Worm (Caenorhabditis elegans): ENCODE results near the gene cone-1.

The cone-1 gene

DNA sequence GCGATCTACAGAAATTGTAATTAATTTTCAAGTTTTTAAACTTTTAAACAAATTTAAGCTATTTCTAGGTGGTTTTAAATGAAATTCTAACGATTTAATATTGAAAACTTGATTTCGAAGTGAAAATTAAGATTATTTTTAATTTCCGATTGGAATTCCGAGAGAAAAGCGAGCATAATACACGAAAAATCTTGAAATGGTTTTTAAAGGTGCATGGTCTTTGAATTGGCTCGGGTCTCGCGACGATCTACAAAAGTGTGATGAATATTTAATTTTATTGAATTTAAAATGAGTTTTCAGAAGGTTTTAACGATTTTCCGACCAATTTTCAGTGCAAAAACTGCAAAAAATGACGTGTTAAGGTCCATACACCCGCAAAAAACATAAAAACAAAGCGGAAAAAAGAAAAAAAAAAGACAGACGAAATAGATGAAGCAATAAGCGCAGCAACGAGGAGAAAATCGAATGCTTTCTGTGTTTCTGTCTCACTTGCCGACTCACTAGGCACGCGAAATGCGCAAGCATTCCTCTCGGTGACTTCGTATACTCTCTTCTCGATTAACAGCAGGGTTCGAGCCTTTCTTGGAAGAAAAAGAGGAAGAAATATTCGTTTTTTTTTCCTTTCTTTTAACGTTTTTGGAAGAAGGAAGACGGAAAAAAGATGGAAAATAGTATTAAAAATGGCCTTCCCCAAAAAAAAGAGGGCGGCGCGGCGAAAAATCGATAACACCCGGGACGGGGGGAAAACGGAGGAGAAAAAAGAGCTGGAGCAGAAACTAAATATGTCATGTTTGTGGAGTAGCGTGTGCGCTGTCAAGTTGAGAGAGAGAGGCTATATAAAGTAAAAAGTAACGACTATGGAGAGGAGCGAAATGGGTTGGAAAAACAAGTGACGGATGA is 46.2 kb downstream of the cone-1 start (continued):
- TF ChIP-seq unc-62 (GFP tag; optimal IDR thresholded peaks at IDR 0.05) (peak; percentile 27), zag-1 (tag; optimal IDR thresholded peaks at IDR 0.05) (no peak), ztf-11 (tag; optimal IDR thresholded peaks at IDR 0.05) (no peak), nhr-76 (tag; optimal IDR thresholded peaks at IDR 0.05) (no peak), lsy-12 (tag; optimal IDR thresholded peaks at IDR 0.05) (no peak), nhr-25 (tag; optimal IDR thresholded peaks at IDR 0.05) (no peak), nhr-11 (tag; optimal IDR thresholded peaks at IDR 0.05) (no peak), nfya-1 (tag; optimal IDR thresholded peaks at IDR 0.05; ENCODE audit: insufficient read depth) (peak; percentile 84)

- TF ChIP-seq jun-1 (tag; optimal IDR thresholded peaks at IDR 0.05): no peak
- TF ChIP-seq ceh-28 (tag; optimal IDR thresholded peaks at IDR 0.05): no peak
- TF ChIP-seq hmg-11 (tag; optimal IDR thresholded peaks at IDR 0.05): no peak
- no peak for TF ChIP-seq snpc-4 (tag; optimal IDR thresholded peaks at IDR 0.05)
- no peak for TF ChIP-seq fkh-10 (GFP tag; optimal IDR thresholded peaks at IDR 0.05)
- no peak for TF ChIP-seq unc-62 (GFP tag; optimal IDR thresholded peaks at IDR 0.05)
- TF ChIP-seq nhr-67 (tag; optimal IDR thresholded peaks at IDR 0.05): no peak
- TF ChIP-seq nhr-77 (tag; optimal IDR thresholded peaks at IDR 0.05): no peak
- no peak for TF ChIP-seq nhr-23 (tag; optimal IDR thresholded peaks at IDR 0.05)
- no peak for TF ChIP-seq elt-1 (tag; optimal IDR thresholded peaks at IDR 0.05)
- no peak for TF ChIP-seq ceh-9 (tag; optimal IDR thresholded peaks at IDR 0.05)
These were observed 47.6 kb downstream of the cone-1 start for ce11 chrIII:2577982-2578381.

- no peak for TF ChIP-seq nhr-77 (tag; optimal IDR thresholded peaks at IDR 0.05)
- peak; percentile 21 for TF ChIP-seq R02D3.7 (tag; optimal IDR thresholded peaks at IDR 0.05)
- no peak for TF ChIP-seq zag-1 (tag; optimal IDR thresholded peaks at IDR 0.05)
- TF ChIP-seq lsy-12 (tag; optimal IDR thresholded peaks at IDR 0.05): no peak
- peak; percentile 8 for TF ChIP-seq ceh-28 (tag; optimal IDR thresholded peaks at IDR 0.05)
- no peak for TF ChIP-seq jun-1 (tag; optimal IDR thresholded peaks at IDR 0.05)
- no peak for TF ChIP-seq nhr-12 (tag; optimal IDR thresholded peaks at IDR 0.05)
- no peak for TF ChIP-seq skn-1 (tag; optimal IDR thresholded peaks at IDR 0.05)
- peak; percentile 27 for TF ChIP-seq pqm-1 (tag; optimal IDR thresholded peaks at IDR 0.05)
- no peak for TF ChIP-seq fkh-2 (tag; optimal IDR thresholded peaks at IDR 0.05)
- no peak for TF ChIP-seq fkh-10 (GFP tag; optimal IDR thresholded peaks at IDR 0.05)
- no peak for TF ChIP-seq eor-1 (tag; optimal IDR thresholded peaks at IDR 0.05)
- no peak for TF ChIP-seq ama-1 (optimal IDR thresholded peaks at IDR 0.05)
- TF ChIP-seq fos-1 (tag; optimal IDR thresholded peaks at IDR 0.05): no peak
- TF ChIP-seq egl-5 (tag; optimal IDR thresholded peaks at IDR 0.05): peak; percentile 51
- TF ChIP-seq nhr-76 (tag; optimal IDR thresholded peaks at IDR 0.05): no peak
- peak; percentile 53 for TF ChIP-seq elt-2 (tag; optimal IDR thresholded peaks at IDR 0.05)
- TF ChIP-seq egl-27 (tag; optimal IDR thresholded peaks at IDR 0.05): no peak
- no peak for TF ChIP-seq lin-39 (tag; optimal IDR thresholded peaks at IDR 0.05)
- TF ChIP-seq nfya-1 (tag; optimal IDR thresholded peaks at IDR 0.05; ENCODE audit: insufficient read depth): peak; percentile 84
- TF ChIP-seq mml-1 (tag; optimal IDR thresholded peaks at IDR 0.05): no peak
- TF ChIP-seq elt-1 (tag; optimal IDR thresholded peaks at IDR 0.05): no peak
- peak; percentile 7 for TF ChIP-seq nhr-23 (tag; optimal IDR thresholded peaks at IDR 0.05)
- no peak for TF ChIP-seq snpc-4 (tag; optimal IDR thresholded peaks at IDR 0.05)
- no peak for TF ChIP-seq elt-3 (tag; optimal IDR thresholded peaks at IDR 0.05)
- no peak for TF ChIP-seq ceh-9 (tag; optimal IDR thresholded peaks at IDR 0.05)
- no peak for TF ChIP-seq daf-12 (tag; optimal IDR thresholded peaks at IDR 0.05)
- TF ChIP-seq pha-4 (tag; optimal IDR thresholded peaks at IDR 0.05): peak; percentile 60
- no peak for TF ChIP-seq nhr-237 (tag; optimal IDR thresholded peaks at IDR 0.05)
- peak; percentile 81 for TF ChIP-seq hmg-11 (tag; optimal IDR thresholded peaks at IDR 0.05)
- peak; percentile 19 for TF ChIP-seq nhr-43 (tag; optimal IDR thresholded peaks at IDR 0.05; ENCODE audit: poor library complexity, severe bottlenecking)
- no peak for TF ChIP-seq nhr-25 (tag; optimal IDR thresholded peaks at IDR 0.05)
These were observed 48.1 kb downstream of the cone-1 start for ce11 chrIII:2578563-2578962.

DNA sequence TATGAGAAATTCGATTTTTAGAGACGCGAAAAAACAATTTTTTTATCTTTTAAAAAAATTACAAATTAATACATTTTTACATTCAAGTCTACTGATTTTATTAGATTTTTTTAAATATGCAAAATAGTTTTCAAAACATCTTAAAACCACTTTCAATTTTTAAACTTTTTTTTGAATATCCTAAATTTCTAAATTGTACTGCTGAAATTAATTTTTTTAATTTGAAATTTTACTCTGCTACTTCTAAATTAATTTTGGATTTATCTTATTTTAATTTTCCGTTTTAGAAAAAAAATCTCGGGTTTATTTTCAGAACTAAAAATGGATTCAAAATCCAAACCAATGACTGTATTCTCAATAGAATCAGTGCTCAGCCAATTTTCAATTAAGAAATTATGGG is 48.6 kb downstream of the cone-1 start, which contains the start of gene Y71H2B.8:
Gene Y71H2B.8, plus strand, starts transcription at position 301 of the 400 bp plus-strand sequence.
- TF ChIP-seq ama-1 (optimal IDR thresholded peaks at IDR 0.05) (no peak), aly-2 (tag; optimal IDR thresholded peaks at IDR 0.05) (no peak), nhr-76 (tag; optimal IDR thresholded peaks at IDR 0.05) (no peak)

Measured in whole organism, L3 larva.